Fruit fly (Drosophila melanogaster) whole organism, pupa: ENCODE data around the gene Iru.
A peak's percentile ranks its signal among the peaks of the same experiment; 100 is the strongest.

Source experiments
- CG13204 ChIP-seq: fragments of 200-800 bp; sonication (Bioruptor generic); optimal IDR thresholded peaks from 2 replicates; lab custom pipeline; 2018; ENCODE audit warnings: missing biosample characterization, mild to moderate bottlenecking, missing genetic modification characterization, moderate library complexity
- CG32121 ChIP-seq: fragments of 200-800 bp; sonication (Bioruptor generic); IDR thresholded peaks from 2 replicates; pipeline ENCODE4 v1.3.6; 2022; ENCODE audit warnings: missing biosample characterization, missing genetic modification characterization
- CG34367 ChIP-seq: fragments of 200-800 bp; sonication (Bioruptor generic); optimal IDR thresholded peaks from 2 replicates; lab custom pipeline; 2018; ENCODE audit warnings: missing biosample characterization, mild to moderate bottlenecking, missing genetic modification characterization
- CG4496 ChIP-seq: fragments of 200-800 bp; sonication (Bioruptor generic); IDR thresholded peaks from 3 replicates; pipeline ENCODE4 v1.3.6; 2022; ENCODE audit warnings: missing biosample characterization, missing genetic modification characterization
- D1 ChIP-seq: fragments of 200-800 bp; sonication (Bioruptor generic); optimal IDR thresholded peaks from 2 replicates; lab custom pipeline; 2018; ENCODE audit warnings: missing biosample characterization, mild to moderate bottlenecking, missing genetic modification characterization, moderate library complexity
- EcR ChIP-seq: fragments of 200-800 bp; sonication (Bioruptor generic); optimal IDR thresholded peaks from 3 replicates; lab custom pipeline; 2019; ENCODE audit warnings: missing biosample characterization, missing genetic modification characterization, mild to moderate bottlenecking, moderate library complexity, missing genetic modification reagents
- Ets98B ChIP-seq: fragments of 200-800 bp; sonication (Bioruptor generic); IDR thresholded peaks from 2 replicates; pipeline ENCODE4 v1.3.6; 2022; ENCODE audit warnings: missing biosample characterization, missing genetic modification characterization
- Pif1A ChIP-seq: fragments of 200-800 bp; sonication (Bioruptor generic); optimal IDR thresholded peaks from 3 replicates; lab custom pipeline; 2016; ENCODE audit warnings: missing biosample characterization, missing genetic modification characterization
- Snoo ChIP-seq: fragments of 200-800 bp; sonication (Bioruptor generic); optimal IDR thresholded peaks from 3 replicates; lab custom pipeline; 2017; ENCODE audit warnings: missing biosample characterization, mild to moderate bottlenecking, missing genetic modification characterization, inconsistent platforms

dm6 chr3R:9030750-9031128 is 24.5 kb downstream of the Iru start:
- TF ChIP-seq EcR (GFP tag; lab: Kevin White, UChicago) (peak; percentile 11), Pif1A (no peak), CG4496 (no peak), CG34367 (tag; lab: Kevin White, UChicago) (no peak), Snoo (tag; lab: Kevin White, UChicago) (no peak), D1 (tag; lab: Kevin White, UChicago) (no peak), CG13204 (no peak), Ets98B (GFP tag; lab: Robert Waterston, UW) (no peak), CG32121 (GFP tag; lab: Robert Waterston, UW) (no peak)
